Fruit fly (Drosophila melanogaster) whole organism, pupa: Measurements from ENCODE around the gene CG2493.

Source experiments
- CG10348 ChIP-seq: fragments of 200-800 bp; sonication (Bioruptor generic); IDR thresholded peaks from 2 replicates; pipeline ENCODE4 v1.3.6; 2022; ENCODE audit warnings: missing biosample characterization, missing genetic modification characterization
- CG12605 ChIP-seq: fragments of 200-800 bp; sonication (Bioruptor generic); IDR thresholded peaks from 2 replicates; pipeline ENCODE4 v1.3.6; 2022; ENCODE audit warnings: missing biosample characterization, missing genetic modification characterization
- CG13204 ChIP-seq: fragments of 200-800 bp; sonication (Bioruptor generic); optimal IDR thresholded peaks from 2 replicates; lab custom pipeline; 2018; ENCODE audit warnings: missing biosample characterization, mild to moderate bottlenecking, missing genetic modification characterization, moderate library complexity
- CG14655 ChIP-seq: fragments of 200-800 bp; sonication (Bioruptor generic); optimal IDR thresholded peaks from 3 replicates; lab custom pipeline; 2017; ENCODE audit warnings: mild to moderate bottlenecking, missing biosample characterization, missing genetic modification reagents, missing genetic modification characterization
- CG15710 ChIP-seq: fragments of 200-800 bp; sonication (Bioruptor generic); optimal IDR thresholded peaks from 2 replicates; lab custom pipeline; 2018; ENCODE audit warnings: missing biosample characterization, mild to moderate bottlenecking, missing genetic modification characterization, moderate library complexity
- CG17806 ChIP-seq: fragments of 200-800 bp; sonication (Bioruptor generic); optimal IDR thresholded peaks from 2 replicates; lab custom pipeline; 2018; ENCODE audit warnings: missing biosample characterization, mild to moderate bottlenecking, missing genetic modification characterization, moderate library complexity
- CG32121 ChIP-seq: fragments of 200-800 bp; sonication (Bioruptor generic); IDR thresholded peaks from 2 replicates; pipeline ENCODE4 v1.3.6; 2022; ENCODE audit warnings: missing biosample characterization, missing genetic modification characterization
- CG34367 ChIP-seq: fragments of 200-800 bp; sonication (Bioruptor generic); optimal IDR thresholded peaks from 2 replicates; lab custom pipeline; 2018; ENCODE audit warnings: missing biosample characterization, mild to moderate bottlenecking, missing genetic modification characterization
- CG4496 ChIP-seq: fragments of 200-800 bp; sonication (Bioruptor generic); IDR thresholded peaks from 3 replicates; pipeline ENCODE4 v1.3.6; 2022; ENCODE audit warnings: missing biosample characterization, missing genetic modification characterization
- CG8159 ChIP-seq: fragments of 200-800 bp; sonication (Bioruptor generic); optimal IDR thresholded peaks from 3 replicates; lab custom pipeline; 2018; ENCODE audit warnings: missing biosample characterization, mild to moderate bottlenecking, missing genetic modification characterization, moderate library complexity
- CG8301 ChIP-seq: fragments of 200-800 bp; sonication (Bioruptor generic); optimal IDR thresholded peaks from 2 replicates; lab custom pipeline; 2018; ENCODE audit warnings: missing biosample characterization, mild to moderate bottlenecking, missing genetic modification characterization
- CG9948 ChIP-seq: fragments of 200-800 bp; sonication (Bioruptor generic); optimal IDR thresholded peaks from 2 replicates; lab custom pipeline; 2018; ENCODE audit warnings: missing biosample characterization, mild to moderate bottlenecking, missing genetic modification characterization, moderate library complexity
- D1 ChIP-seq: fragments of 200-800 bp; sonication (Bioruptor generic); optimal IDR thresholded peaks from 2 replicates; lab custom pipeline; 2018; ENCODE audit warnings: missing biosample characterization, mild to moderate bottlenecking, missing genetic modification characterization, moderate library complexity
- EcR ChIP-seq: fragments of 200-800 bp; sonication (Bioruptor generic); optimal IDR thresholded peaks from 3 replicates; lab custom pipeline; 2019; ENCODE audit warnings: missing biosample characterization, missing genetic modification characterization, mild to moderate bottlenecking, moderate library complexity, missing genetic modification reagents
- Ets98B ChIP-seq: fragments of 200-800 bp; sonication (Bioruptor generic); IDR thresholded peaks from 2 replicates; pipeline ENCODE4 v1.3.6; 2022; ENCODE audit warnings: missing biosample characterization, missing genetic modification characterization
- Pif1A ChIP-seq: fragments of 200-800 bp; sonication (Bioruptor generic); optimal IDR thresholded peaks from 3 replicates; lab custom pipeline; 2016; ENCODE audit warnings: missing biosample characterization, missing genetic modification characterization
- Pif1B ChIP-seq: fragments of 200-800 bp; sonication (Bioruptor generic); optimal IDR thresholded peaks from 3 replicates; lab custom pipeline; 2016; ENCODE audit warnings: missing biosample characterization, missing genetic modification characterization
- Snoo ChIP-seq: fragments of 200-800 bp; sonication (Bioruptor generic); optimal IDR thresholded peaks from 3 replicates; lab custom pipeline; 2017; ENCODE audit warnings: missing biosample characterization, mild to moderate bottlenecking, missing genetic modification characterization, inconsistent platforms
- fd96Ca ChIP-seq: fragments of 200-800 bp; sonication (Bioruptor generic); IDR thresholded peaks from 3 replicates; pipeline ENCODE4 v1.3.6; 2022; ENCODE audit warnings: missing biosample characterization, missing genetic modification characterization
- gl ChIP-seq: fragments of 200-800 bp; sonication (Bioruptor generic); optimal IDR thresholded peaks from 2 replicates; lab custom pipeline; 2018; ENCODE audit warnings: missing biosample characterization, mild to moderate bottlenecking, missing genetic modification characterization
- rn ChIP-seq: fragments of 200-800 bp; sonication (Bioruptor generic); IDR thresholded peaks from 2 replicates; pipeline ENCODE4 v1.3.6; 2022; ENCODE audit warnings: missing biosample characterization, missing genetic modification characterization

The CG2493 gene

DNA sequence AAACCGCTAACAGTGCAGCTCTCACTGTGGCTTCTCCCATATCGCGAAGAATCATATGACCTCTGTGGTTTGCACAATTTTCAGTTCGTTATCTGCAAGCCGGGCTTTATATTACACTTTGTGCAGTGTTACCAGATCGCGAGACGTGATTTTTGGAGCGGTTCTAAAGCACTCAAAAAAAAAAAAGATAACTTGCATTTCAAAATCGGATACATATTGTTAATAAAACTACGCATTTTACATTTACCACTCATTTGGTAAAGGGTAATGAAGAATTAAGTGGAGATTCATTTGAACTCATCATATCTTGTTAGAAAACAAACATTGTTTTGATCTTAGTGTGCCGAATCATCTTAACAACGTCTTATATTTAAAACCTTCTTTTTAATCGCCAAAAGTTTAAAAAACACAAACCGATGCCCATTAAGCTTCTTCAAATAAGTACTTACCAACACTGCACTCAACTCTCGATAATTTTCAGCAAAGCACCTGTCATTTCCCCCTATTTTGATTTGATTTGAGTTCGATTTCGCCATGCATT, at the start of gene CG2493:
CG2493 (minus strand) TSS at position 129 of the 541 bp plus-strand sequence.
- peak; percentile 69 for TF ChIP-seq Pif1A (GFP tag; lab: Kevin White, UChicago)
- TF ChIP-seq EcR (GFP tag; lab: Kevin White, UChicago): no peak
- peak; percentile 80 for TF ChIP-seq CG14655
- TF ChIP-seq CG15710 (tag; lab: Kevin White, UChicago): no peak
- no peak for TF ChIP-seq CG10348 (GFP tag; lab: Robert Waterston, UW)
- peak; percentile 85 for TF ChIP-seq CG4496 (GFP tag; lab: Robert Waterston, UW)
- no peak for TF ChIP-seq rn (GFP tag; lab: Robert Waterston, UW)
- peak; percentile 62 for TF ChIP-seq CG9948 (tag; lab: Kevin White, UChicago)
- peak; percentile 70 for TF ChIP-seq CG8159 (tag; lab: Kevin White, UChicago)
- 0 out of 2 replicates have a peak, but pooled peaks have one; percentile 23 for TF ChIP-seq CG32121 (GFP tag; lab: Robert Waterston, UW)
- no peak for TF ChIP-seq fd96Ca
- peak; percentile 62 for TF ChIP-seq Ets98B (GFP tag; lab: Robert Waterston, UW)
- TF ChIP-seq CG8301: peak; percentile 78
- no peak for TF ChIP-seq gl (tag; lab: Kevin White, UChicago)
- no peak for TF ChIP-seq D1 (tag; lab: Kevin White, UChicago)
- peak; percentile 73 for TF ChIP-seq CG17806 (tag; lab: Kevin White, UChicago)
- TF ChIP-seq CG12605 (GFP tag; lab: Robert Waterston, UW): 0 out of 2 replicates have a peak, but pooled peaks have one; percentile 6
- TF ChIP-seq CG13204 (GFP tag; lab: Kevin White, UChicago): no peak
- no peak for TF ChIP-seq CG34367 (tag; lab: Kevin White, UChicago)
- TF ChIP-seq Snoo (tag; lab: Kevin White, UChicago): no peak
- no peak for TF ChIP-seq Pif1B (GFP tag; lab: Kevin White, UChicago)
- TF ChIP-seq, all 21 proteins: peak for 10

DNA sequence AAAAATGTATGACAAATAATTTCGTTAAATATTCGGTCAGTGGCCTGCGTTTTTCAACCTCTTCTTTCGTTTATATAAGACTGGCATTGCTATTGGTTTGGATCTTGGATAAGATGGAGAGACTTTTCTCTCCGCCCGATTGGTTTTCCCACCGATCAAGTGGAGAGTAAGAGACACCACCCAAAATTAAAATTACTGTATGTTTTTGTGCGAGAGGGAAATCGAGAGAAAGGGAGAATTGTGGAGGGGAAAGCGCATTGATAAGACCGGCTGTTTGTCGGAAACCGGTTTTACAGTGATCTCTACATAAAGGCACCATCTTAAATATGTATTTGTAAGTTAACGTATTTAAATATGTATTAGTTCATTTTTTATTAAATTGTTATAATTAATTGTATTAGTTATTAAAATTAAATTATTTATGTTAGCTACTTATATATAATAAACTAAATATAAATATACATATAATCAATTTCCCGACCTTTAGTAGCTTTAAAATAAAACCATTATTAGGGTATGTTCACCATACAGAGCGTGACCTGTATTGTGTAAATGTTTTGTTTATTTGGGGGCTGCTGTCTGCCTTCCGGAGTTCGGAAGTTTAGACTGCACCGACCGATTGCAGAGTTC, 31.3 kb upstream of the CG2493 start, which contains the start of gene CG34007:
CG34007 (plus strand) TSS at position 608 of the 630 bp plus-strand sequence.
- TF ChIP-seq EcR (GFP tag; lab: Kevin White, UChicago) (no peak), fd96Ca (no peak), CG14655 (peak; percentile 69), rn (GFP tag; lab: Robert Waterston, UW) (no peak), CG15710 (tag; lab: Kevin White, UChicago) (peak; percentile 29), gl (tag; lab: Kevin White, UChicago) (no peak), Ets98B (GFP tag; lab: Robert Waterston, UW) (peak; percentile 18; the same call in 1 of the 2 replicates), CG9948 (tag; lab: Kevin White, UChicago) (peak; percentile 25), CG8301 (peak; percentile 47), CG10348 (GFP tag; lab: Robert Waterston, UW) (no peak), CG4496 (GFP tag; lab: Robert Waterston, UW) (no peak), Snoo (tag; lab: Kevin White, UChicago) (no peak), CG12605 (GFP tag; lab: Robert Waterston, UW) (no peak), Pif1A (GFP tag; lab: Kevin White, UChicago) (no peak), CG17806 (tag; lab: Kevin White, UChicago) (no peak), CG13204 (GFP tag; lab: Kevin White, UChicago) (no peak), CG8159 (tag; lab: Kevin White, UChicago) (peak; percentile 23)
- TF ChIP-seq, all 21 proteins: peak for 6

- no peak for TF ChIP-seq CG9948 (tag; lab: Kevin White, UChicago)
- TF ChIP-seq CG32121 (GFP tag; lab: Robert Waterston, UW): 0 out of 2 replicates have a peak, but pooled peaks have one; percentile 31
- TF ChIP-seq CG12605 (GFP tag; lab: Robert Waterston, UW): no peak
- 0 out of 3 replicates have a peak, but pooled peaks have one; percentile 53 for TF ChIP-seq CG4496 (GFP tag; lab: Robert Waterston, UW)
- TF ChIP-seq CG10348 (GFP tag; lab: Robert Waterston, UW): no peak
- TF ChIP-seq, all 21 proteins: peak for 2
Observed at dm6 chr2L:20488128-20488527, 24.9 kb upstream of the CG2493 start.

DNA sequence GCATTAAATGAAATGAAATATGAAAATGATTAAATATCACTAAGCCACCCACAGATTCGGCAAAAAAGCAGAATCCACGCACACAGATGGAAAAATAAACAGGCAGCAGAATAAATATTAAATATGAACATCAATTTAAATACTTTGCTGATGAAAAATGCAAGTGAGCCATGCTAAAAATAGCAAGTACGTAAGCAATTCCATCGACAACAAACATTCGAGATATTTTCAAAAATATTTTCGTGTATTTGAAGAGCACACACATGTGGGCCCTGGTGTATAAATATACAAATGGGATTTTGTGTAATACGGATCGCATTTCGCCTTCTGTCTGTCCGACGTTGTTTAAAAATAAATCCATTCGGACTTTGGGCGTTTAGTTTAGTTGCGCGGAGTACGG, 24.5 kb upstream of the CG2493 start:
- no peak for TF ChIP-seq fd96Ca
- TF ChIP-seq CG12605 (GFP tag; lab: Robert Waterston, UW): no peak

dm6 chr2L:20486752-20487141, 23.5 kb upstream of the CG2493 start:
- TF ChIP-seq CG8159 (tag; lab: Kevin White, UChicago) (peak; percentile 42), Snoo (tag; lab: Kevin White, UChicago) (no peak), Pif1B (GFP tag; lab: Kevin White, UChicago) (no peak), CG15710 (tag; lab: Kevin White, UChicago) (peak; percentile 35), fd96Ca (no peak), Pif1A (GFP tag; lab: Kevin White, UChicago) (no peak), rn (GFP tag; lab: Robert Waterston, UW) (no peak), CG13204 (GFP tag; lab: Kevin White, UChicago) (no peak), gl (tag; lab: Kevin White, UChicago) (peak; percentile 11)
